Worm (Caenorhabditis elegans) whole organism, late embryonic: Measurements from ENCODE around the gene R11E3.2.

Experiments
- C38D4.7 ChIP-seq: fragments of 200-800 bp; sonication (Bioruptor generic); optimal IDR thresholded peaks from 2 replicates; lab custom pipeline; 2018; ENCODE audit warnings: mild to moderate bottlenecking, missing genetic modification characterization, moderate library complexity, missing compliant biosample characterization
- F13H6.1 ChIP-seq: sonication (generic microtip); optimal IDR thresholded peaks from 2 replicates; lab custom pipeline; 2016; ENCODE audit warnings: missing genetic modification characterization, missing compliant biosample characterization
- K02D7.2 ChIP-seq: sonication (generic microtip); optimal IDR thresholded peaks from 2 replicates; lab custom pipeline; 2017; ENCODE audit warnings: mild to moderate bottlenecking, missing genetic modification characterization, missing compliant biosample characterization
- Y22D7AL.16 ChIP-seq: sonication (generic microtip); optimal IDR thresholded peaks from 2 replicates; lab custom pipeline; 2016; ENCODE audit warnings: missing genetic modification characterization, missing compliant biosample characterization
- ceh-14 ChIP-seq: sonication (generic microtip); optimal IDR thresholded peaks from 2 replicates; lab custom pipeline; 2016; ENCODE audit warnings: missing genotype, missing genetic modification characterization, missing compliant biosample characterization
- ceh-18 ChIP-seq: sonication (generic microtip); optimal IDR thresholded peaks from 2 replicates; lab custom pipeline; 2016; ENCODE audit warnings: missing genetic modification characterization, missing compliant biosample characterization
- ceh-19 ChIP-seq: fragments of 200-800 bp; sonication (Bioruptor generic); optimal IDR thresholded peaks from 2 replicates; lab custom pipeline; 2018; ENCODE audit warnings: mild to moderate bottlenecking, missing genetic modification characterization, missing compliant biosample characterization
- ceh-2 ChIP-seq: sonication (generic microtip); optimal IDR thresholded peaks from 2 replicates; lab custom pipeline; 2016; ENCODE audit warnings: missing genotype, missing genetic modification characterization, missing compliant biosample characterization
- ceh-30 ChIP-seq: fragments of 150-350 bp; optimal IDR thresholded peaks from 2 replicates; lab custom pipeline; 2014; ENCODE audit warnings: missing biosample characterization, missing genetic modification characterization
- ceh-31 ChIP-seq: sonication (generic microtip); optimal IDR thresholded peaks from 2 replicates; lab custom pipeline; 2016; ENCODE audit warnings: missing genetic modification characterization, missing compliant biosample characterization
- ceh-34 ChIP-seq: sonication (generic microtip); optimal IDR thresholded peaks from 2 replicates; lab custom pipeline; 2016; ENCODE audit warnings: mild to moderate bottlenecking, missing genetic modification characterization, missing compliant biosample characterization
- ceh-45 ChIP-seq: fragments of 200-800 bp; sonication (Bioruptor generic); IDR thresholded peaks from 2 replicates; pipeline ENCODE4 v1.3.6; 2022; ENCODE audit warnings: missing genetic modification reagents, missing genetic modification characterization, missing compliant biosample characterization
- ceh-48 ChIP-seq: sonication (generic microtip); optimal IDR thresholded peaks from 2 replicates; lab custom pipeline; 2016; ENCODE audit warnings: missing genetic modification characterization, inconsistent platforms, missing compliant biosample characterization
- ceh-6 ChIP-seq: fragments of 200-800 bp; sonication (Bioruptor generic); optimal IDR thresholded peaks from 2 replicates; lab custom pipeline; 2018; ENCODE audit warnings: mild to moderate bottlenecking, missing genetic modification characterization, missing compliant biosample characterization
- che-1 ChIP-seq: sonication (generic microtip); optimal IDR thresholded peaks from 2 replicates; lab custom pipeline; 2016; ENCODE audit warnings: mild to moderate bottlenecking, missing genetic modification characterization, missing compliant biosample characterization
- dmd-4 ChIP-seq: sonication (generic microtip); optimal IDR thresholded peaks from 2 replicates; lab custom pipeline; 2016; ENCODE audit warnings: borderline replicate concordance, missing genetic modification characterization, missing compliant biosample characterization
- elt-2 ChIP-seq: sonication (generic microtip); optimal IDR thresholded peaks from 2 replicates; lab custom pipeline; 2016; ENCODE audit warnings: missing genetic modification reagents, missing genetic modification characterization, missing compliant biosample characterization
- elt-4 ChIP-seq: sonication (generic microtip); optimal IDR thresholded peaks from 2 replicates; lab custom pipeline; 2016; ENCODE audit warnings: missing genetic modification characterization, missing compliant biosample characterization
- ets-4 ChIP-seq: sonication (generic microtip); optimal IDR thresholded peaks from 2 replicates; lab custom pipeline; 2016; ENCODE audit warnings: missing genetic modification characterization, missing compliant biosample characterization
- fax-1 ChIP-seq: sonication (generic microtip); optimal IDR thresholded peaks from 2 replicates; lab custom pipeline; 2016; ENCODE audit warnings: missing genotype, missing genetic modification characterization, missing compliant biosample characterization
- hlh-15 ChIP-seq: sonication (generic microtip); optimal IDR thresholded peaks from 2 replicates; lab custom pipeline; 2016; ENCODE audit warnings: missing genetic modification characterization, missing compliant biosample characterization
- hlh-30 ChIP-seq: sonication (generic microtip); optimal IDR thresholded peaks from 2 replicates; lab custom pipeline; 2017; ENCODE audit warnings: antibody characterized with exemption, missing genetic modification characterization, missing compliant biosample characterization; ENCODE audit not compliant: insufficient read depth
- hlh-6 ChIP-seq: sonication (generic microtip); optimal IDR thresholded peaks from 2 replicates; lab custom pipeline; 2016; ENCODE audit warnings: missing genotype, missing genetic modification characterization, missing compliant biosample characterization
- hlh-8 ChIP-seq: sonication (generic microtip); optimal IDR thresholded peaks from 2 replicates; lab custom pipeline; 2016; ENCODE audit warnings: missing genotype, missing genetic modification characterization, missing compliant biosample characterization
- lim-6 ChIP-seq: sonication (generic microtip); optimal IDR thresholded peaks from 2 replicates; lab custom pipeline; 2016; ENCODE audit warnings: missing genetic modification characterization, missing compliant biosample characterization
- lin-11 ChIP-seq: fragments of 200-800 bp; sonication (Bioruptor generic); optimal IDR thresholded peaks from 2 replicates; lab custom pipeline; 2018; ENCODE audit warnings: mild to moderate bottlenecking, missing genetic modification characterization, missing compliant biosample characterization
- mec-3 ChIP-seq: sonication (generic microtip); optimal IDR thresholded peaks from 2 replicates; lab custom pipeline; 2016; ENCODE audit warnings: borderline replicate concordance, missing genetic modification characterization, missing compliant biosample characterization
- nfya-1 ChIP-seq: sonication (generic microtip); optimal IDR thresholded peaks from 2 replicates; lab custom pipeline; 2017; ENCODE audit warnings: missing genetic modification characterization, mild to moderate bottlenecking, missing compliant biosample characterization, antibody characterized with exemption, moderate library complexity
- nhr-11 ChIP-seq: fragments of 150-350 bp; optimal IDR thresholded peaks from 2 replicates; lab custom pipeline; 2014; ENCODE audit warnings: missing biosample characterization, missing genetic modification characterization
- nhr-232 ChIP-seq: sonication (generic microtip); optimal IDR thresholded peaks from 2 replicates; lab custom pipeline; 2016; ENCODE audit warnings: missing genetic modification characterization, missing compliant biosample characterization
- npax-4 ChIP-seq: sonication (generic microtip); optimal IDR thresholded peaks from 2 replicates; lab custom pipeline; 2016; ENCODE audit warnings: missing genetic modification characterization, missing compliant biosample characterization
- sdc-2 ChIP-seq: sonication (generic microtip); optimal IDR thresholded peaks from 2 replicates; lab custom pipeline; 2016; ENCODE audit warnings: missing genotype, missing genetic modification characterization, missing compliant biosample characterization
- sox-2 ChIP-seq: fragments of 200-800 bp; sonication (Bioruptor generic); IDR thresholded peaks from 2 replicates; pipeline ENCODE4 v1.3.6; 2022; ENCODE audit warnings: missing genetic modification reagents, missing genetic modification characterization, missing compliant biosample characterization
- syd-9 ChIP-seq: sonication (generic microtip); optimal IDR thresholded peaks from 2 replicates; lab custom pipeline; 2016; ENCODE audit warnings: mild to moderate bottlenecking, missing genetic modification characterization, moderate library complexity, missing compliant biosample characterization
- tbx-2 ChIP-seq: sonication (generic microtip); optimal IDR thresholded peaks from 2 replicates; lab custom pipeline; 2016; ENCODE audit warnings: missing genetic modification characterization, missing compliant biosample characterization
- tbx-7 ChIP-seq: sonication (generic microtip); optimal IDR thresholded peaks from 2 replicates; lab custom pipeline; 2016; ENCODE audit warnings: missing genotype, missing genetic modification characterization, missing compliant biosample characterization
- ttx-3 ChIP-seq: sonication (generic microtip); optimal IDR thresholded peaks from 2 replicates; lab custom pipeline; 2016; ENCODE audit warnings: missing genetic modification reagents, missing genetic modification characterization, missing compliant biosample characterization
- unc-3 ChIP-seq, 2 experiments: fragments of 200-800 bp in 1 of 2; sonication (Bioruptor generic) in 1 of 2; sonication (generic microtip) in 1 of 2; conservative IDR thresholded peaks in 1 of 2; optimal IDR thresholded peaks in 1 of 2; 2 replicates each; pipeline versions ENCODE4 v1.3.6 to Lab custom; 2016 to 2022; ENCODE audit warnings: missing compliant biosample characterization in 2 of 2, missing genetic modification characterization in 2 of 2, missing genetic modification reagents in 1 of 2
- unc-42 ChIP-seq: sonication (generic microtip); optimal IDR thresholded peaks from 2 replicates; lab custom pipeline; 2016; ENCODE audit warnings: missing genotype, missing genetic modification characterization, missing compliant biosample characterization
- unc-86 ChIP-seq: sonication (generic microtip); optimal IDR thresholded peaks from 2 replicates; lab custom pipeline; 2016; ENCODE audit warnings: missing genetic modification characterization, missing compliant biosample characterization
- zip-5 ChIP-seq: sonication (generic microtip); optimal IDR thresholded peaks from 2 replicates; lab custom pipeline; 2016; ENCODE audit warnings: missing genetic modification characterization, missing compliant biosample characterization
- ztf-16 ChIP-seq: sonication (generic microtip); optimal IDR thresholded peaks from 2 replicates; lab custom pipeline; 2017; ENCODE audit warnings: missing genetic modification characterization, missing compliant biosample characterization

R11E3.2 gene

ce11 chrIV:4802494-4802893 is 30.6 kb downstream of the R11E3.2 start, which contains the start of gene dpf-7:
Gene dpf-7, minus strand, starts transcription at chrIV:4802594.
- TF ChIP-seq unc-86 (no peak), npax-4 (tag; lab: Kevin White, UChicago) (no peak), ets-4 (no peak), hlh-8 (tag; lab: Kevin White, UChicago) (no peak), nhr-232 (tag; lab: Kevin White, UChicago) (no peak), F13H6.1 (tag; lab: Kevin White, UChicago) (no peak), fax-1 (tag; lab: Kevin White, UChicago) (no peak), elt-4 (tag; lab: Kevin White, UChicago) (no peak), nhr-11 (tag; lab: Kevin White, UChicago) (no peak), che-1 (no peak)

- no peak for TF ChIP-seq K02D7.2
- no peak for TF ChIP-seq ceh-30 (tag; lab: Kevin White, UChicago)
- no peak for TF ChIP-seq tbx-7 (tag; lab: Kevin White, UChicago)
- no peak for TF ChIP-seq ztf-16 (tag; lab: Kevin White, UChicago)
- no peak for TF ChIP-seq ets-4
Observed at ce11 chrIV:4806486-4806885, 34.6 kb downstream of the R11E3.2 start, which contains the start of gene dpf-5. Gene dpf-5, minus strand, starts transcription at chrIV:4806586.

- TF ChIP-seq ceh-18 (tag; lab: Kevin White, UChicago): no peak
- TF ChIP-seq, all 69 proteins: peak for 0
Observed at ce11 chrIV:4807219-4807618, 35.3 kb downstream of the R11E3.2 start, which contains the start of gene H06H21.11. Gene H06H21.11, minus strand, starts transcription at chrIV:4807319.

ce11 chrIV:4809397-4809796 is 37.5 kb downstream of the R11E3.2 start, which contains the start of gene ubxn-6:
Gene ubxn-6, minus strand, starts transcription at chrIV:4809497.
- no peak for TF ChIP-seq elt-2 (tag; lab: Kevin White, UChicago)

ce11 chrIV:4809813-4810212 is 37.9 kb downstream of the R11E3.2 start, which contains the start of gene H06H21.37:
Gene H06H21.37, minus strand, starts transcription at chrIV:4809974.
- TF ChIP-seq hlh-15 (no peak), nhr-11 (tag; lab: Kevin White, UChicago) (no peak), lim-6 (no peak), C38D4.7 (no peak), syd-9 (tag; lab: Kevin White, UChicago) (no peak), ceh-34 (tag; lab: Kevin White, UChicago) (no peak), unc-86 (no peak), ttx-3 (no peak), hlh-8 (tag; lab: Kevin White, UChicago) (no peak), ceh-6 (GFP tag; lab: Kevin White, UChicago) (no peak), ceh-19 (GFP tag; lab: Kevin White, UChicago) (no peak), dmd-4 (tag; lab: Kevin White, UChicago) (no peak), ceh-2 (tag; lab: Kevin White, UChicago) (no peak), sox-2 (GFP tag; lab: Robert Waterston, UW) (no peak), fax-1 (tag; lab: Kevin White, UChicago) (no peak), sdc-2 (tag; lab: Kevin White, UChicago) (no peak)

ce11 chrIV:4810377-4810984 is 38.6 kb downstream of the R11E3.2 start, which contains the start of gene eif-1.A:
Gene eif-1.A, plus strand, starts transcription at chrIV:4810934.
- peak; percentile 31 for TF ChIP-seq ceh-14 (tag; lab: Kevin White, UChicago)
- TF ChIP-seq unc-3 (GFP tag; conservative IDR thresholded peaks at IDR 0.05; lab: Robert Waterston, UW): no peak
- TF ChIP-seq unc-3 (tag; optimal IDR thresholded peaks at IDR 0.05; lab: Kevin White, UChicago): no peak
- TF ChIP-seq zip-5 (tag; lab: Kevin White, UChicago): no peak
- no peak for TF ChIP-seq mec-3 (tag; lab: Kevin White, UChicago)
- no peak for TF ChIP-seq Y22D7AL.16 (tag; lab: Kevin White, UChicago)
- TF ChIP-seq unc-42: peak; percentile 7
- peak; percentile 59 for TF ChIP-seq nfya-1 (tag; lab: Kevin White, UChicago)
- TF ChIP-seq lin-11: no peak
- TF ChIP-seq ceh-31: peak; percentile 37
- no peak for TF ChIP-seq ceh-48
- no peak for TF ChIP-seq ceh-45
- TF ChIP-seq lim-6: no peak
- no peak for TF ChIP-seq hlh-6
- TF ChIP-seq ets-4: no peak
- no peak for TF ChIP-seq hlh-15
- no peak for TF ChIP-seq nhr-11 (tag; lab: Kevin White, UChicago)
- TF ChIP-seq ceh-18 (tag; lab: Kevin White, UChicago): peak; percentile 25
- peak; percentile 23 for TF ChIP-seq tbx-2 (tag; lab: Kevin White, UChicago)
- TF ChIP-seq hlh-30 (tag; lab: Kevin White, UChicago): no peak
